Worm (Caenorhabditis elegans) whole organism, L1 larva: ENCODE results near the gene alh-11.

Experiments
- Y116A8C.19 ChIP-seq: sonication (generic microtip); optimal IDR thresholded peaks from 2 replicates; lab custom pipeline; 2016; ENCODE audit warnings: missing compliant biosample characterization, missing genetic modification characterization, borderline replicate concordance
- aha-1 ChIP-seq: fragments of 150-350 bp; optimal IDR thresholded peaks from 2 replicates; lab custom pipeline; 2014; ENCODE audit warnings: missing biosample characterization, missing genetic modification characterization
- blmp-1 ChIP-seq: fragments of 150-350 bp; optimal IDR thresholded peaks from 2 replicates; lab custom pipeline; 2014; ENCODE audit warnings: missing biosample characterization, missing genetic modification characterization
- ceh-63 ChIP-seq: fragments of 200-800 bp; sonication (Bioruptor generic); optimal IDR thresholded peaks from 2 replicates; lab custom pipeline; 2018; ENCODE audit warnings: mild to moderate bottlenecking, missing genetic modification characterization, missing compliant biosample characterization
- ceh-8 ChIP-seq: fragments of 200-800 bp; sonication (Bioruptor generic); optimal IDR thresholded peaks from 2 replicates; lab custom pipeline; 2018; ENCODE audit warnings: mild to moderate bottlenecking, missing genetic modification characterization, moderate library complexity, missing compliant biosample characterization
- ceh-90 ChIP-seq: sonication (generic microtip); optimal IDR thresholded peaks from 2 replicates; lab custom pipeline; 2016; ENCODE audit warnings: missing genetic modification characterization, missing compliant biosample characterization
- dsc-1 ChIP-seq: sonication (generic microtip); optimal IDR thresholded peaks from 2 replicates; lab custom pipeline; 2016; ENCODE audit warnings: mild to moderate bottlenecking, missing genetic modification characterization, missing compliant biosample characterization
- efl-1 ChIP-seq, 4 experiments: fragments of 150-350 bp; optimal IDR thresholded peaks in 3 of 4; peaks in 1 of 4; 1 replicate in 1 of 4; 2 replicates in 3 of 4; lab custom pipeline; 2014; ENCODE audit warnings: missing biosample characterization in 2 of 4, missing genetic modification characterization in 2 of 4, missing genetic modification reagents in 2 of 4
- egl-13 ChIP-seq: sonication (generic microtip); optimal IDR thresholded peaks from 2 replicates; lab custom pipeline; 2016; ENCODE audit warnings: missing genotype, missing genetic modification reagents, missing genetic modification characterization, missing compliant biosample characterization
- fkh-10 ChIP-seq: sonication (generic microtip); optimal IDR thresholded peaks from 2 replicates; lab custom pipeline; 2017; ENCODE audit warnings: missing biosample characterization, missing genetic modification reagents, missing genetic modification characterization
- fkh-8 ChIP-seq: sonication (generic microtip); optimal IDR thresholded peaks from 2 replicates; lab custom pipeline; 2016; ENCODE audit warnings: mild to moderate bottlenecking, missing genetic modification characterization, missing compliant biosample characterization
- fos-1 ChIP-seq: fragments of 150-350 bp; optimal IDR thresholded peaks from 2 replicates; lab custom pipeline; 2014; ENCODE audit warnings: missing biosample characterization, missing genetic modification characterization
- hpl-2 ChIP-seq: fragments of 150-350 bp; optimal IDR thresholded peaks from 2 replicates; lab custom pipeline; 2014; ENCODE audit warnings: missing biosample characterization, missing genetic modification reagents, missing genetic modification characterization
- lin-35 ChIP-seq, 2 experiments: fragments of 150-350 bp; optimal IDR thresholded peaks; 2 replicates each; lab custom pipeline; 2014; ENCODE audit warnings: missing biosample characterization in 2 of 2, missing genetic modification characterization in 2 of 2, missing genetic modification reagents in 2 of 2
- lsy-2 ChIP-seq, 2 experiments: fragments of 150-350 bp; optimal IDR thresholded peaks; 2 replicates each; lab custom pipeline; 2014; ENCODE audit warnings: missing biosample characterization in 2 of 2, missing genetic modification characterization in 2 of 2
- mab-9 ChIP-seq: fragments of 200-800 bp; sonication (Bioruptor generic); IDR thresholded peaks from 2 replicates; pipeline ENCODE4 v1.3.6; 2022; ENCODE audit warnings: missing genetic modification reagents, missing genetic modification characterization, missing compliant biosample characterization
- mdl-1 ChIP-seq, 2 experiments: fragments of 150-350 bp; optimal IDR thresholded peaks; 2 replicates each; lab custom pipeline; 2014 to 2017; ENCODE audit warnings: missing biosample characterization in 2 of 2, missing genetic modification characterization in 2 of 2, inconsistent platforms in 1 of 2
- nhr-12 ChIP-seq: sonication (generic microtip); optimal IDR thresholded peaks from 2 replicates; lab custom pipeline; 2017; ENCODE audit warnings: missing biosample characterization, missing genetic modification characterization
- nhr-19 ChIP-seq: fragments of 200-800 bp; sonication (Bioruptor generic); conservative IDR thresholded peaks from 2 replicates; pipeline ENCODE4 v1.3.6; 2022; ENCODE audit warnings: missing genetic modification characterization, missing compliant biosample characterization
- nhr-20 ChIP-seq: sonication (generic microtip); optimal IDR thresholded peaks from 2 replicates; lab custom pipeline; 2016; ENCODE audit warnings: mild to moderate bottlenecking, missing genetic modification characterization, missing compliant biosample characterization
- nhr-237 ChIP-seq: fragments of 150-350 bp; optimal IDR thresholded peaks from 2 replicates; lab custom pipeline; 2014; ENCODE audit warnings: missing biosample characterization, missing genetic modification characterization
- nhr-47 ChIP-seq: sonication (generic microtip); optimal IDR thresholded peaks from 2 replicates; lab custom pipeline; 2016; ENCODE audit warnings: mild to moderate bottlenecking, missing genetic modification characterization, moderate library complexity, missing compliant biosample characterization
- nhr-71 ChIP-seq: sonication (generic microtip); optimal IDR thresholded peaks from 2 replicates; lab custom pipeline; 2016; ENCODE audit warnings: mild to moderate bottlenecking, missing genetic modification characterization, moderate library complexity, missing compliant biosample characterization
- nhr-76 ChIP-seq: sonication (generic microtip); optimal IDR thresholded peaks from 2 replicates; lab custom pipeline; 2017; ENCODE audit warnings: missing biosample characterization, missing genetic modification characterization
- nhr-84 ChIP-seq: sonication (generic microtip); optimal IDR thresholded peaks from 2 replicates; lab custom pipeline; 2017; ENCODE audit warnings: missing biosample characterization, missing genetic modification characterization
- pag-3 ChIP-seq: sonication (generic microtip); optimal IDR thresholded peaks from 2 replicates; lab custom pipeline; 2017; ENCODE audit warnings: missing genetic modification characterization, mild to moderate bottlenecking, missing compliant biosample characterization, antibody characterized with exemption, borderline replicate concordance; ENCODE audit not compliant: insufficient read depth
- pax-3 ChIP-seq: fragments of 200-800 bp; sonication (Bioruptor generic); optimal IDR thresholded peaks from 2 replicates; lab custom pipeline; 2018; ENCODE audit warnings: mild to moderate bottlenecking, missing genetic modification characterization, moderate library complexity, missing compliant biosample characterization
- skn-1 ChIP-seq: fragments of 150-350 bp; optimal IDR thresholded peaks from 2 replicates; lab custom pipeline; 2014; ENCODE audit warnings: missing biosample characterization, missing genetic modification characterization
- snu-23 ChIP-seq: sonication (generic microtip); optimal IDR thresholded peaks from 2 replicates; lab custom pipeline; 2016; ENCODE audit warnings: missing genetic modification characterization, missing compliant biosample characterization
- sup-37 ChIP-seq: fragments of 200-800 bp; sonication (Bioruptor generic); optimal IDR thresholded peaks from 2 replicates; lab custom pipeline; 2018; ENCODE audit warnings: mild to moderate bottlenecking, missing genetic modification characterization, missing compliant biosample characterization
- unc-130 ChIP-seq: fragments of 150-350 bp; optimal IDR thresholded peaks from 2 replicates; lab custom pipeline; 2017; ENCODE audit warnings: missing biosample characterization, missing genetic modification characterization, inconsistent platforms
- unc-62 ChIP-seq: fragments of 150-350 bp; optimal IDR thresholded peaks from 2 replicates; lab custom pipeline; 2014; ENCODE audit warnings: missing biosample characterization, missing genetic modification reagents, missing genetic modification characterization

Gene alh-11

ce11 chrIII:815845-816244 is 37.2 kb upstream of the alh-11 start, which contains the start of gene dac-1:
Gene dac-1, plus strand, starts transcription at chrIII:816145.
- TF ChIP-seq mab-9 (GFP tag; lab: Robert Waterston, UW) (no peak), snu-23 (GFP tag; lab: Kevin White, UChicago) (no peak), unc-130 (tag; lab: Kevin White, UChicago) (no peak), fkh-10 (GFP tag; lab: Kevin White, UChicago) (no peak), nhr-12 (tag; lab: Kevin White, UChicago) (no peak), nhr-19 (no peak), unc-62 (GFP tag; lab: Kevin White, UChicago) (no peak), egl-13 (tag; lab: Kevin White, UChicago) (no peak), nhr-84 (tag; lab: Kevin White, UChicago) (no peak), dsc-1 (tag; lab: Kevin White, UChicago) (no peak), nhr-76 (tag; lab: Kevin White, UChicago) (no peak), mdl-1 (tag; optimal IDR thresholded peaks at IDR 0.05; lab: Kevin White, UChicago) (no peak), nhr-71 (tag; lab: Kevin White, UChicago) (no peak), sup-37 (GFP tag; lab: Kevin White, UChicago) (no peak), nhr-237 (tag; lab: Kevin White, UChicago) (no peak), aha-1 (tag; lab: Kevin White, UChicago) (no peak), Y116A8C.19 (tag; lab: Kevin White, UChicago) (no peak), lsy-2 (tag; optimal IDR thresholded peaks at IDR 0.05; lab: Kevin White, UChicago) (no peak), lin-35 (GFP tag; optimal IDR thresholded peaks at IDR 0.05; lab: Kevin White, UChicago) (no peak), nhr-47 (tag; lab: Kevin White, UChicago) (no peak)

DNA sequence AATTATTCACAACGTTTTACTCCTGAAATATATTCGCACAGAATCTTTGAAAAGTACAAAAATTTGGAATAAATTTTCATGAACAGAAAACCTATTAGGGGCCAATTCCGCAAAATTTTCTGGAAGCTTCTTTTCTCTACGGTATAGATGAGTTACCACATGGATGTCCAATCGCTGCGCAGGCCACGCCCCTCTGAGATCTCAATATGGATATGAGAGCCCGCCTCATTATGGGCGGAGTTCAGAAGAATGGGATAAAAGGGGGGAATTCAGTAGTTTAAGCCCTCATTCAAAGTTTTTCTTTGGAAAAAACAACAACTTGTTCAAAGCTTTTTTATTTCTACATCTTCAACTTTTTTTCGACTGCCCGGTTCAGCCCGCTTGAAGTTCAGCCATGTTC is 32.9 kb upstream of the alh-11 start, which contains the start of gene daf-7:
daf-7 (plus strand) TSS at position 301 of the 400 bp plus-strand sequence.
- TF ChIP-seq ceh-63 (GFP tag; lab: Kevin White, UChicago) (no peak), fos-1 (tag; lab: Kevin White, UChicago) (no peak)

ce11 chrIII:802041-802440 is 23.4 kb upstream of the alh-11 start:
- TF ChIP-seq ceh-8 (GFP tag; lab: Kevin White, UChicago), result peak; percentile 80
- peak; percentile 23 for TF ChIP-seq fkh-8 (tag; lab: Kevin White, UChicago)
- no peak for TF ChIP-seq pag-3
- TF ChIP-seq fkh-10 (GFP tag; lab: Kevin White, UChicago), result peak; percentile 9
- TF ChIP-seq nhr-47 (tag; lab: Kevin White, UChicago), result peak; percentile 22
- TF ChIP-seq nhr-71 (tag; lab: Kevin White, UChicago), result peak; percentile 52
- TF ChIP-seq, all 84 proteins: peak for 5

- TF ChIP-seq efl-1 (optimal IDR thresholded peaks at IDR 0.05; lab: Kevin White, UChicago), result no peak
- TF ChIP-seq efl-1 (GFP tag; optimal IDR thresholded peaks at IDR 0.05 in 1 of 2; lab: Kevin White, UChicago), result peak in 1 of 2 experiments; percentile 53
- TF ChIP-seq ceh-90 (tag; lab: Kevin White, UChicago), result no peak
These were observed 18.8 kb upstream of the alh-11 start for ce11 chrIII:797507-797906.

DNA sequence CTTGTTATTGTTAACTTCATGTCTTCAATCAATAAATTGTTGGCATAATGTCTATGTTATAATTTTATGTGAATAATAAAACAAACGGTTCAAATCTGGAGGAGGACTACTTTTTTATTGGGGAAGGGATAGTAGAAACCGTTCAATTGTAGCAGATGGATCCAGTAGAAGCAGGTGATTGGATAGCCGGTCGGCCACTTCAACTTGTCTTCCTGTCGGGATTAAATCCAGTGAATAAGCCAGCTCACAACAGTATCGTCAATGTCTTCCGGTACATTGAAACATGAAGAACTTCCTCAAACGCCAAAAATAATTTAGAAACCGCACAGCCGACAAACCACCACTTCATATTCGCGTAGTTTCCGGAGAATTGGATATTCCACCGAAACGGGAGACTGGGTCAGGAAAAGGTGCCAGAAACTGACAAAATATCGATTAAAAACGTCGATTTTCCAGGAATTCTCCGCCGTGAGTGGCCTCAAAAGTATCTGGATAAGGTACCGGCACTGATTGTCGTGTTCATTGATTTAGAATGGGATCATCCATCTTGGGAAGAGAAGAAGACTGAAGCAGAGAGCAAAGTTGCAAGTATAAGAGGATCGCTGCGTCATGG is 16.4 kb upstream of the alh-11 start, which contains the start of gene trpp-11:
trpp-11 (plus strand) TSS at position 153 of the 613 bp plus-strand sequence.
- TF ChIP-seq blmp-1 (tag; lab: Kevin White, UChicago) (no peak), skn-1 (no peak), hpl-2 (GFP tag; lab: Kevin White, UChicago) (no peak), nhr-20 (tag; lab: Kevin White, UChicago) (no peak), pax-3 (tag; lab: Kevin White, UChicago) (no peak), lsy-2 (tag; optimal IDR thresholded peaks at IDR 0.05; lab: Kevin White, UChicago) (peak in 1 of 2 experiments; percentile 24)
